4 worm cellular contexts compared by ENCODE assay signal in genomic region chrIII:1925048-1925537, ce11.
TF ChIP-seq lines count a peak whose summit lies in the region.

No protein-coding gene starts in this region.

TF ChIP-seq in whole organism, L2 larva, 48 proteins besides CTCF, POLR2A, EP300 and RAD21 (continues in another document):
- TF ChIP-seq alr-1 (tag; optimal IDR thresholded peaks at IDR 0.05; lab: Kevin White, UChicago) (peak; percentile 19), elt-1 (tag; optimal IDR thresholded peaks at IDR 0.05; lab: Kevin White, UChicago) (peak; percentile 74), elt-3 (tag; optimal IDR thresholded peaks at IDR 0.05; lab: Kevin White, UChicago) (no peak), nhr-12 (tag; optimal IDR thresholded peaks at IDR 0.05; lab: Kevin White, UChicago) (no peak), nhr-77 (tag; optimal IDR thresholded peaks at IDR 0.05; lab: Kevin White, UChicago) (peak; percentile 86), nhr-6 (tag; optimal IDR thresholded peaks at IDR 0.05; lab: Kevin White, UChicago) (peak; percentile 94), aly-2 (tag; optimal IDR thresholded peaks at IDR 0.05; lab: Kevin White, UChicago) (no peak), ztf-11 (tag; optimal IDR thresholded peaks at IDR 0.05; lab: Kevin White, UChicago) (peak; percentile 41), unc-55 (GFP tag; optimal IDR thresholded peaks at IDR 0.05; lab: Kevin White, UChicago) (peak; percentile 86), ZK546.5 (tag; optimal IDR thresholded peaks at IDR 0.05; lab: Kevin White, UChicago) (peak; percentile 53), fos-1 (tag; optimal IDR thresholded peaks at IDR 0.05; lab: Kevin White, UChicago) (peak; percentile 97), lin-11 (tag; optimal IDR thresholded peaks at IDR 0.05; lab: Kevin White, UChicago) (peak; percentile 85), ceh-82 (tag; optimal IDR thresholded peaks at IDR 0.05; lab: Kevin White, UChicago) (peak; percentile 84), sma-9 (GFP tag; optimal IDR thresholded peaks at IDR 0.05; lab: Kevin White, UChicago) (peak; percentile 100), sma-9 (tag; optimal IDR thresholded peaks at IDR 0.05; lab: Kevin White, UChicago) (peak; percentile 100), mdl-1 (tag; optimal IDR thresholded peaks at IDR 0.05; lab: Kevin White, UChicago) (peak; percentile 97 to 98), sem-4 (tag; optimal IDR thresholded peaks at IDR 0.05; lab: Kevin White, UChicago) (peak; percentile 97), peb-1 (tag; optimal IDR thresholded peaks at IDR 0.05; lab: Kevin White, UChicago) (peak; percentile 97), unc-62 (GFP tag; optimal IDR thresholded peaks at IDR 0.05; lab: Kevin White, UChicago) (peak; percentile 95), egl-27 (tag; optimal IDR thresholded peaks at IDR 0.05; lab: Kevin White, UChicago) (peak; percentile 100), nhr-10 (tag; optimal IDR thresholded peaks at IDR 0.05; lab: Kevin White, UChicago) (peak; percentile 54), nhr-237 (tag; optimal IDR thresholded peaks at IDR 0.05; lab: Kevin White, UChicago) (peak; percentile 83), crh-2 (tag; optimal IDR thresholded peaks at IDR 0.05; lab: Kevin White, UChicago) (peak; percentile 97)

TF ChIP-seq in whole organism, L4 larva, 104 proteins besides CTCF, POLR2A, EP300 and RAD21 (continues in another document):
- TF ChIP-seq ceh-20 (GFP tag; IDR thresholded peaks at IDR 0.05; lab: Robert Waterston, UW), result peak; percentile 97
- no peak for TF ChIP-seq R02D3.7 (tag; optimal IDR thresholded peaks at IDR 0.05; lab: Kevin White, UChicago)
- peak; percentile 97 for TF ChIP-seq nhr-77 (tag; optimal IDR thresholded peaks at IDR 0.05; lab: Kevin White, UChicago)
- peak; percentile 14 for TF ChIP-seq snpc-4 (tag; optimal IDR thresholded peaks at IDR 0.05; lab: Kevin White, UChicago)
- TF ChIP-seq Y105C5A.15 (GFP tag; IDR thresholded peaks at IDR 0.05; lab: Robert Waterston, UW), result 0 out of 2 replicates have a peak, but pooled peaks have one; percentile 33
- TF ChIP-seq jun-1 (tag; optimal IDR thresholded peaks at IDR 0.05; lab: Kevin White, UChicago), result peak; percentile 93
- TF ChIP-seq nhr-48 (tag; optimal IDR thresholded peaks at IDR 0.05; lab: Kevin White, UChicago), result peak; percentile 99
- TF ChIP-seq mxl-3 (GFP tag; optimal IDR thresholded peaks at IDR 0.05; lab: Kevin White, UChicago), result peak; percentile 95
- TF ChIP-seq nhr-25 (tag; optimal IDR thresholded peaks at IDR 0.05; lab: Kevin White, UChicago; ENCODE audit: borderline replicate concordance, insufficient read depth), result peak; percentile 97
- peak; percentile 72 for TF ChIP-seq nhr-42 (GFP tag; IDR thresholded peaks at IDR 0.05; lab: Robert Waterston, UW)
- TF ChIP-seq hlh-30 (tag; optimal IDR thresholded peaks at IDR 0.05; lab: Kevin White, UChicago; ENCODE audit: insufficient read depth), result peak; percentile 99
- no peak for TF ChIP-seq F44E2.7 (GFP tag; IDR thresholded peaks at IDR 0.05; lab: Robert Waterston, UW)
- TF ChIP-seq lin-29 (GFP tag; IDR thresholded peaks at IDR 0.05; lab: Robert Waterston, UW), result peak; percentile 87
- peak; percentile 97 for TF ChIP-seq pha-4 (GFP tag; IDR thresholded peaks at IDR 0.05; lab: Robert Waterston, UW)
- TF ChIP-seq pha-4 (tag; optimal IDR thresholded peaks at IDR 0.05; lab: Kevin White, UChicago), result peak; percentile 71
- peak; percentile 90 for TF ChIP-seq spr-1 (tag; optimal IDR thresholded peaks at IDR 0.05; lab: Kevin White, UChicago)
- TF ChIP-seq dpl-1 (GFP tag; optimal IDR thresholded peaks at IDR 0.05; lab: Kevin White, UChicago), result peak; percentile 79
- TF ChIP-seq zip-11 (GFP tag; IDR thresholded peaks at IDR 0.05; lab: Robert Waterston, UW), result no peak
- TF ChIP-seq zfp-3 (GFP tag; conservative IDR thresholded peaks at IDR 0.05; lab: Robert Waterston, UW), result peak; percentile 87; the same call in 1 of the 2 replicates
- peak; percentile 58 for TF ChIP-seq ztf-7 (tag; optimal IDR thresholded peaks at IDR 0.05; lab: Kevin White, UChicago)
- peak in 1 of 2 experiments; percentile 100 for TF ChIP-seq unc-62 (GFP tag; optimal IDR thresholded peaks at IDR 0.05 in 1 of 2; lab: Kevin White, UChicago)
- TF ChIP-seq unc-62 (tag; optimal IDR thresholded peaks at IDR 0.05; lab: Kevin White, UChicago), result peak; percentile 74
- no peak for TF ChIP-seq attf-4 (tag; optimal IDR thresholded peaks at IDR 0.05; lab: Kevin White, UChicago)

TF ChIP-seq in whole organism, late embryonic, 69 proteins besides CTCF, POLR2A, EP300 and RAD21 (continues in another document):
- TF ChIP-seq lim-6 (tag; optimal IDR thresholded peaks at IDR 0.05; lab: Kevin White, UChicago) (no peak), ceh-18 (tag; optimal IDR thresholded peaks at IDR 0.05; lab: Kevin White, UChicago) (peak; percentile 98), unc-55 (GFP tag; optimal IDR thresholded peaks at IDR 0.05; lab: Kevin White, UChicago) (peak; percentile 99), hlh-8 (tag; optimal IDR thresholded peaks at IDR 0.05; lab: Kevin White, UChicago) (peak; percentile 73), hlh-30 (tag; optimal IDR thresholded peaks at IDR 0.05; lab: Kevin White, UChicago; ENCODE audit: insufficient read depth) (peak; percentile 84), pha-2 (tag; optimal IDR thresholded peaks at IDR 0.05; lab: Kevin White, UChicago) (peak; percentile 50), K02D7.2 (tag; optimal IDR thresholded peaks at IDR 0.05; lab: Kevin White, UChicago) (no peak), dmd-4 (tag; optimal IDR thresholded peaks at IDR 0.05; lab: Kevin White, UChicago; ENCODE audit: borderline replicate concordance) (peak; percentile 40), pag-3 (tag; optimal IDR thresholded peaks at IDR 0.05; lab: Kevin White, UChicago; ENCODE audit: borderline replicate concordance) (peak; percentile 54), madf-2 (tag; optimal IDR thresholded peaks at IDR 0.05; lab: Kevin White, UChicago) (peak; percentile 60), ttx-3 (tag; optimal IDR thresholded peaks at IDR 0.05; lab: Kevin White, UChicago) (no peak), ceh-34 (tag; optimal IDR thresholded peaks at IDR 0.05; lab: Kevin White, UChicago) (peak; percentile 95), hlh-6 (tag; optimal IDR thresholded peaks at IDR 0.05; lab: Kevin White, UChicago) (no peak), ets-4 (tag; optimal IDR thresholded peaks at IDR 0.05; lab: Kevin White, UChicago) (peak; percentile 81), unc-3 (GFP tag; conservative IDR thresholded peaks at IDR 0.05; lab: Robert Waterston, UW) (no peak), unc-3 (tag; optimal IDR thresholded peaks at IDR 0.05; lab: Kevin White, UChicago) (peak; percentile 72), nfya-1 (tag; optimal IDR thresholded peaks at IDR 0.05; lab: Kevin White, UChicago) (peak; percentile 96), nhr-11 (tag; optimal IDR thresholded peaks at IDR 0.05; lab: Kevin White, UChicago) (no peak), unc-86 (tag; optimal IDR thresholded peaks at IDR 0.05; lab: Kevin White, UChicago) (peak; percentile 64), che-1 (tag; optimal IDR thresholded peaks at IDR 0.05; lab: Kevin White, UChicago) (no peak), fkh-10 (GFP tag; optimal IDR thresholded peaks at IDR 0.05; lab: Kevin White, UChicago) (peak; percentile 1), C38D4.7 (GFP tag; optimal IDR thresholded peaks at IDR 0.05; lab: Kevin White, UChicago) (no peak), odd-2 (tag; optimal IDR thresholded peaks at IDR 0.05; lab: Kevin White, UChicago) (no peak), pqm-1 (tag; optimal IDR thresholded peaks at IDR 0.05; lab: Kevin White, UChicago) (peak; percentile 65), mec-3 (tag; optimal IDR thresholded peaks at IDR 0.05; lab: Kevin White, UChicago; ENCODE audit: borderline replicate concordance) (no peak)

TF ChIP-seq in whole organism, mixed stage, embryonic, 35 proteins besides CTCF, POLR2A, EP300 and RAD21 (continues in another document):
- TF ChIP-seq cnd-1 (tag; optimal IDR thresholded peaks at IDR 0.05; lab: Kevin White, UChicago), result no peak
- peak; percentile 53 for TF ChIP-seq lin-13 (tag; optimal IDR thresholded peaks at IDR 0.05; lab: Kevin White, UChicago)
- peak; percentile 78 for TF ChIP-seq lsy-2 (tag; optimal IDR thresholded peaks at IDR 0.05; lab: Kevin White, UChicago)
- no peak for TF ChIP-seq flh-1 (GFP tag; optimal IDR thresholded peaks at IDR 0.05; lab: Kevin White, UChicago)
- TF ChIP-seq nhr-237 (tag; optimal IDR thresholded peaks at IDR 0.05; lab: Kevin White, UChicago), result peak; percentile 95
- peak; percentile 94 for TF ChIP-seq pha-4 (tag; optimal IDR thresholded peaks at IDR 0.05; lab: Kevin White, UChicago)
- TF ChIP-seq snpc-4 (tag; optimal IDR thresholded peaks at IDR 0.05; lab: Kevin White, UChicago), result no peak
- TF ChIP-seq sptf-1 (tag; optimal IDR thresholded peaks at IDR 0.05; lab: Kevin White, UChicago), result peak; percentile 86
- TF ChIP-seq unc-62 (GFP tag; optimal IDR thresholded peaks at IDR 0.05; lab: Kevin White, UChicago), result peak; percentile 98
- peak; percentile 32 for TF ChIP-seq nhr-28 (tag; optimal IDR thresholded peaks at IDR 0.05; lab: Kevin White, UChicago)
- TF ChIP-seq ceh-43 (GFP tag; optimal IDR thresholded peaks at IDR 0.05; lab: Kevin White, UChicago), result peak; percentile 62
- peak; percentile 84 for TF ChIP-seq M03D4.4 (tag; optimal IDR thresholded peaks at IDR 0.05; lab: Kevin White, UChicago)
- TF ChIP-seq mep-1 (tag; optimal IDR thresholded peaks at IDR 0.05; lab: Kevin White, UChicago), result peak; percentile 90
- peak; percentile 72 for TF ChIP-seq drap-1 (GFP tag; optimal IDR thresholded peaks at IDR 0.05; lab: Kevin White, UChicago)
- TF ChIP-seq tbx-8 (GFP tag; optimal IDR thresholded peaks at IDR 0.05; lab: Kevin White, UChicago), result no peak
- no peak for TF ChIP-seq sem-2 (GFP tag; optimal IDR thresholded peaks at IDR 0.05; lab: Kevin White, UChicago)
- peak; percentile 65 for TF ChIP-seq mls-2 (tag; optimal IDR thresholded peaks at IDR 0.05; lab: Kevin White, UChicago)
- TF ChIP-seq ztf-11 (tag; optimal IDR thresholded peaks at IDR 0.05; lab: Kevin White, UChicago), result peak; percentile 68
- TF ChIP-seq hlh-1 (tag; optimal IDR thresholded peaks at IDR 0.05; lab: Kevin White, UChicago), result peak; percentile 94
- no peak for TF ChIP-seq nhr-76 (tag; optimal IDR thresholded peaks at IDR 0.05; lab: Kevin White, UChicago)
- TF ChIP-seq lin-32 (GFP tag; optimal IDR thresholded peaks at IDR 0.05; lab: Kevin White, UChicago), result no peak
- TF ChIP-seq nhr-12 (tag; optimal IDR thresholded peaks at IDR 0.05; lab: Kevin White, UChicago), result no peak
- TF ChIP-seq mab-5 (tag; optimal IDR thresholded peaks at IDR 0.05; lab: Kevin White, UChicago), result peak; percentile 51
- no peak for TF ChIP-seq unc-39 (tag; optimal IDR thresholded peaks at IDR 0.05; lab: Kevin White, UChicago)
- peak; percentile 64 for TF ChIP-seq nhr-2 (tag; optimal IDR thresholded peaks at IDR 0.05; lab: Kevin White, UChicago)
- TF ChIP-seq ceh-39 (tag; optimal IDR thresholded peaks at IDR 0.05; lab: Kevin White, UChicago), result peak; percentile 25
- TF ChIP-seq ces-1 (GFP tag; optimal IDR thresholded peaks at IDR 0.05; lab: Kevin White, UChicago), result peak; percentile 91
- peak; percentile 82 for TF ChIP-seq ham-2 (GFP tag; optimal IDR thresholded peaks at IDR 0.05; lab: Kevin White, UChicago)
- TF ChIP-seq bed-3 (GFP tag; optimal IDR thresholded peaks at IDR 0.05; lab: Kevin White, UChicago), result no peak
